Worm (Caenorhabditis elegans) whole organism, mixed stage, embryonic: ENCODE measurements around the gene F10E9.4.
A peak's percentile ranks its signal among the peaks of the same experiment; 100 is the strongest.

Source experiments
- M03D4.4 ChIP-seq: sonication (generic microtip); optimal IDR thresholded peaks from 2 replicates; lab custom pipeline; 2017; ENCODE audit warnings: mild to moderate bottlenecking, missing genetic modification characterization, missing compliant biosample characterization
- bed-3 ChIP-seq: fragments of 200-800 bp; sonication (Bioruptor generic); optimal IDR thresholded peaks from 3 replicates; lab custom pipeline; 2018; ENCODE audit warnings: mild to moderate bottlenecking, missing genetic modification characterization, moderate library complexity, missing compliant biosample characterization
- blmp-1 ChIP-seq: fragments of 150-350 bp; optimal IDR thresholded peaks from 2 replicates; lab custom pipeline; 2014; ENCODE audit warnings: missing biosample characterization, missing genetic modification characterization
- ceh-39 ChIP-seq: fragments of 150-350 bp; optimal IDR thresholded peaks from 2 replicates; lab custom pipeline; 2014; ENCODE audit warnings: missing biosample characterization, missing genetic modification characterization
- ceh-43 ChIP-seq: fragments of 200-800 bp; sonication (Bioruptor generic); optimal IDR thresholded peaks from 2 replicates; lab custom pipeline; 2018; ENCODE audit warnings: mild to moderate bottlenecking, missing genetic modification characterization, moderate library complexity, missing compliant biosample characterization
- ceh-83 ChIP-seq: fragments of 200-800 bp; sonication (Bioruptor generic); optimal IDR thresholded peaks from 2 replicates; lab custom pipeline; 2018; ENCODE audit warnings: mild to moderate bottlenecking, missing genetic modification characterization, missing compliant biosample characterization
- ces-1 ChIP-seq: fragments of 150-350 bp; optimal IDR thresholded peaks from 2 replicates; lab custom pipeline; 2014; ENCODE audit warnings: missing biosample characterization, missing genetic modification reagents, missing genetic modification characterization
- cnd-1 ChIP-seq: fragments of 200-800 bp; sonication (Bioruptor generic); optimal IDR thresholded peaks from 2 replicates; lab custom pipeline; 2018; ENCODE audit warnings: mild to moderate bottlenecking, missing genetic modification characterization, missing compliant biosample characterization
- drap-1 ChIP-seq: fragments of 200-800 bp; sonication (Bioruptor generic); optimal IDR thresholded peaks from 3 replicates; lab custom pipeline; 2018; ENCODE audit warnings: mild to moderate bottlenecking, missing genetic modification characterization, missing compliant biosample characterization
- elt-1 ChIP-seq: sonication (generic microtip); optimal IDR thresholded peaks from 2 replicates; lab custom pipeline; 2017; ENCODE audit warnings: missing genetic modification characterization, mild to moderate bottlenecking, missing compliant biosample characterization, antibody characterized with exemption, moderate library complexity, borderline replicate concordance; ENCODE audit not compliant: insufficient read depth
- elt-3 ChIP-seq: fragments of 150-350 bp; optimal IDR thresholded peaks from 2 replicates; lab custom pipeline; 2014; ENCODE audit warnings: missing biosample characterization, missing genetic modification characterization
- flh-1 ChIP-seq: fragments of 200-800 bp; sonication (Bioruptor generic); optimal IDR thresholded peaks from 2 replicates; lab custom pipeline; 2018; ENCODE audit warnings: mild to moderate bottlenecking, missing genetic modification characterization, moderate library complexity, missing compliant biosample characterization
- ham-2 ChIP-seq: fragments of 200-800 bp; sonication (Bioruptor generic); optimal IDR thresholded peaks from 2 replicates; lab custom pipeline; 2018; ENCODE audit warnings: mild to moderate bottlenecking, missing genetic modification characterization, missing compliant biosample characterization
- hlh-1 ChIP-seq: fragments of 150-350 bp; optimal IDR thresholded peaks from 2 replicates; lab custom pipeline; 2014; ENCODE audit warnings: missing biosample characterization, missing genetic modification reagents, missing genetic modification characterization
- lin-13 ChIP-seq: fragments of 150-350 bp; optimal IDR thresholded peaks from 2 replicates; lab custom pipeline; 2014; ENCODE audit warnings: missing biosample characterization, missing genetic modification characterization
- lin-32 ChIP-seq: fragments of 200-800 bp; sonication (Bioruptor generic); optimal IDR thresholded peaks from 2 replicates; lab custom pipeline; 2018; ENCODE audit warnings: mild to moderate bottlenecking, missing genetic modification characterization, missing compliant biosample characterization
- lsy-2 ChIP-seq: fragments of 150-350 bp; optimal IDR thresholded peaks from 2 replicates; lab custom pipeline; 2014; ENCODE audit warnings: missing biosample characterization, missing genetic modification characterization
- mab-5 ChIP-seq: fragments of 150-350 bp; optimal IDR thresholded peaks from 2 replicates; lab custom pipeline; 2014; ENCODE audit warnings: missing biosample characterization, missing genetic modification characterization
- mep-1 ChIP-seq: fragments of 150-350 bp; optimal IDR thresholded peaks from 2 replicates; lab custom pipeline; 2017; ENCODE audit warnings: missing biosample characterization, missing genetic modification reagents, missing genetic modification characterization, inconsistent platforms
- mls-2 ChIP-seq: sonication (generic microtip); optimal IDR thresholded peaks from 2 replicates; lab custom pipeline; 2016; ENCODE audit warnings: mild to moderate bottlenecking, missing genetic modification characterization, moderate library complexity, missing compliant biosample characterization
- nhr-12 ChIP-seq: fragments of 150-350 bp; optimal IDR thresholded peaks from 2 replicates; lab custom pipeline; 2014; ENCODE audit warnings: missing biosample characterization, missing genetic modification characterization
- nhr-2 ChIP-seq: fragments of 150-350 bp; optimal IDR thresholded peaks from 2 replicates; lab custom pipeline; 2014; ENCODE audit warnings: missing biosample characterization, missing genetic modification characterization
- nhr-237 ChIP-seq: fragments of 150-350 bp; optimal IDR thresholded peaks from 2 replicates; lab custom pipeline; 2014; ENCODE audit warnings: missing biosample characterization, missing genetic modification characterization
- nhr-28 ChIP-seq: fragments of 150-350 bp; optimal IDR thresholded peaks from 2 replicates; lab custom pipeline; 2014; ENCODE audit warnings: missing biosample characterization, missing genetic modification characterization
- nhr-76 ChIP-seq: sonication (generic microtip); optimal IDR thresholded peaks from 2 replicates; lab custom pipeline; 2017; ENCODE audit warnings: missing biosample characterization, missing genetic modification characterization
- pha-4 ChIP-seq: fragments of 150-350 bp; optimal IDR thresholded peaks from 2 replicates; lab custom pipeline; 2018; ENCODE audit warnings: missing biosample characterization, missing genetic modification reagents, missing genetic modification characterization
- sem-2 ChIP-seq: fragments of 200-800 bp; sonication (Bioruptor generic); optimal IDR thresholded peaks from 2 replicates; lab custom pipeline; 2018; ENCODE audit warnings: mild to moderate bottlenecking, missing genetic modification characterization, missing compliant biosample characterization
- snpc-4 ChIP-seq: fragments of 150-350 bp; optimal IDR thresholded peaks from 2 replicates; lab custom pipeline; 2014; ENCODE audit warnings: missing biosample characterization, missing genetic modification characterization
- sptf-1 ChIP-seq: sonication (generic microtip); optimal IDR thresholded peaks from 2 replicates; lab custom pipeline; 2017; ENCODE audit warnings: mild to moderate bottlenecking, missing genetic modification characterization, moderate library complexity, missing compliant biosample characterization
- tbx-8 ChIP-seq: fragments of 200-800 bp; sonication (Bioruptor generic); optimal IDR thresholded peaks from 2 replicates; lab custom pipeline; 2018; ENCODE audit warnings: mild to moderate bottlenecking, missing genetic modification characterization, moderate library complexity, missing compliant biosample characterization
- unc-120 ChIP-seq: sonication (generic microtip); optimal IDR thresholded peaks from 2 replicates; lab custom pipeline; 2017; ENCODE audit warnings: missing genetic modification characterization, missing compliant biosample characterization; ENCODE audit not compliant: poor library complexity, severe bottlenecking
- unc-39 ChIP-seq: fragments of 150-350 bp; optimal IDR thresholded peaks from 2 replicates; lab custom pipeline; 2014; ENCODE audit warnings: missing biosample characterization, missing genetic modification characterization
- unc-62 ChIP-seq: fragments of 150-350 bp; optimal IDR thresholded peaks from 2 replicates; lab custom pipeline; 2014; ENCODE audit warnings: missing biosample characterization, missing genetic modification reagents, missing genetic modification characterization
- zip-8 ChIP-seq: fragments of 150-350 bp; optimal IDR thresholded peaks from 2 replicates; lab custom pipeline; 2014; ENCODE audit warnings: missing biosample characterization, missing genetic modification characterization
- ztf-11 ChIP-seq: fragments of 150-350 bp; optimal IDR thresholded peaks from 2 replicates; lab custom pipeline; 2014; ENCODE audit warnings: missing biosample characterization, missing genetic modification characterization

The F10E9.4 gene

DNA sequence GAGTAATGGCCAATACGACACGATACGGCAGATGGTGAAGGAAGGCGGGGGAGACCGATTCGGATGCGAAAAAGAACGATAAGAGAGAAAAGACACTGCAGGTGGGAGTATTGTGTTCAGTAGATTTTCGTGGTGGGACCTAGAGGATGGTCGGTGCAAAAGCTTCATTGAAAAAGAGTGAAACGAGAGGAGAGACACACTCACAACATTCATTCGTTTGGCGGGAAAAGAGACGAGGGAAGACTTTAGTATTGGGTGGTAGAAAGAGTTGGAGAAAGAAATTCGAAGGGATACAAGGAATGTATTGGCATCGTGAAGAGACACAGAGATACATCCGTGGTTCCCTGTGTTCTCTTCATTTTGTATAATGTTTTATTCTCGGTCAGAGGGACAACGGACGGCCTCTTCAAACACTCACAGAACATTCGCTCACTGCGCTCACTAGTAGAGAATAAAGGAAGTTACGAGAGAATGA, 48.1 kb downstream of the F10E9.4 start:
- TF ChIP-seq mls-2, result peak; percentile 62
- TF ChIP-seq drap-1 (GFP tag; lab: Kevin White, UChicago), result no peak
- TF ChIP-seq zip-8 (tag; lab: Kevin White, UChicago), result no peak
- no peak for TF ChIP-seq nhr-76 (tag; lab: Kevin White, UChicago)
- no peak for TF ChIP-seq elt-3 (tag; lab: Kevin White, UChicago)
- TF ChIP-seq sptf-1 (tag; lab: Kevin White, UChicago), result no peak
- TF ChIP-seq unc-62, result peak; percentile 71
- no peak for TF ChIP-seq mab-5 (tag; lab: Kevin White, UChicago)
- TF ChIP-seq cnd-1, result peak; percentile 78
- peak; percentile 35 for TF ChIP-seq lsy-2
- no peak for TF ChIP-seq snpc-4
- no peak for TF ChIP-seq nhr-12 (tag; lab: Kevin White, UChicago)
- TF ChIP-seq unc-39 (tag; lab: Kevin White, UChicago), result no peak
- no peak for TF ChIP-seq nhr-28
- peak; percentile 64 for TF ChIP-seq unc-120 (tag; lab: Kevin White, UChicago)
- peak; percentile 33 for TF ChIP-seq pha-4
- no peak for TF ChIP-seq elt-1 (tag; lab: Kevin White, UChicago)
- TF ChIP-seq sem-2 (GFP tag; lab: Kevin White, UChicago), result no peak
- no peak for TF ChIP-seq ztf-11 (tag; lab: Kevin White, UChicago)
- TF ChIP-seq lin-13, result no peak
- TF ChIP-seq blmp-1 (tag; lab: Kevin White, UChicago), result no peak
- TF ChIP-seq ham-2 (GFP tag; lab: Kevin White, UChicago), result no peak
- no peak for TF ChIP-seq flh-1 (GFP tag; lab: Kevin White, UChicago)
- peak; percentile 48 for TF ChIP-seq mep-1
- no peak for TF ChIP-seq tbx-8 (GFP tag; lab: Kevin White, UChicago)
- TF ChIP-seq ceh-43 (GFP tag; lab: Kevin White, UChicago), result no peak
- peak; percentile 28 for TF ChIP-seq nhr-237 (tag; lab: Kevin White, UChicago)
- no peak for TF ChIP-seq nhr-2 (tag; lab: Kevin White, UChicago)
- TF ChIP-seq ces-1 (GFP tag; lab: Kevin White, UChicago), result peak; percentile 68
- TF ChIP-seq hlh-1, result peak; percentile 70
- no peak for TF ChIP-seq ceh-83 (GFP tag; lab: Kevin White, UChicago)
- TF ChIP-seq bed-3 (GFP tag; lab: Kevin White, UChicago), result no peak
- peak; percentile 31 for TF ChIP-seq M03D4.4
- TF ChIP-seq ceh-39 (tag; lab: Kevin White, UChicago), result no peak
- TF ChIP-seq lin-32 (GFP tag; lab: Kevin White, UChicago), result peak; percentile 47

DNA sequence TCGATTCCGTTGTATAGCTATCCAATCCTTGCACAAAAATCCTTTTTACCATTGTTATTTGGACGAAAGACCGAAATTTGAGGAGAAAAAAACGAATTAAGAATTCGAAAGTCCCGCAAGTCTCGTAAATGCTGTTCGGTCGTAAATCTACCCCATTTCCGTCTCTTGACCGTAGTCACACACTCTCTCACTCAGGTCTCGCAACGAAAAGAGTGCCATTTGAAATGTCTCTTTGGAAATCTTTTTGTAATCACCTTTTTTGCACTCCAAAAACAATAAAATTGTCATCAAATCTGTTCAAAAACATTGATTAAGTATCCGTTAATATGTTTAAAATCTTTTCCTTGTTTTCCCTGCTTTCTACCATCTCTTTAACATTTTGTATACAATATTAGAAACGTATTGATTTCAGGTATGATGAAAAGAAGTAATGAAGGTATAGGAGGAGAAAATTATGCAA, 49.9 kb downstream of the F10E9.4 start, which contains the start of the genes R05D3.8 and rfp-1:
R05D3.8 (minus strand) TSS at position 115 of the 460 bp plus-strand sequence.
rfp-1 (plus strand) TSS at position 410 of the 460 bp plus-strand sequence.
- TF ChIP-seq nhr-2 (tag; lab: Kevin White, UChicago), result peak; percentile 23
- peak; percentile 50 for TF ChIP-seq unc-120 (tag; lab: Kevin White, UChicago)
- no peak for TF ChIP-seq lin-32 (GFP tag; lab: Kevin White, UChicago)
- peak; percentile 43 for TF ChIP-seq hlh-1
- peak; percentile 83 for TF ChIP-seq mep-1
- no peak for TF ChIP-seq blmp-1 (tag; lab: Kevin White, UChicago)
- no peak for TF ChIP-seq unc-39 (tag; lab: Kevin White, UChicago)
- TF ChIP-seq mls-2, result no peak
- TF ChIP-seq snpc-4, result no peak
- TF ChIP-seq mab-5 (tag; lab: Kevin White, UChicago), result no peak
- TF ChIP-seq ces-1 (GFP tag; lab: Kevin White, UChicago), result peak; percentile 65
- TF ChIP-seq pha-4, result peak; percentile 51
- TF ChIP-seq cnd-1, result no peak
- no peak for TF ChIP-seq flh-1 (GFP tag; lab: Kevin White, UChicago)
- TF ChIP-seq drap-1 (GFP tag; lab: Kevin White, UChicago), result no peak
- TF ChIP-seq nhr-28, result peak; percentile 13
- no peak for TF ChIP-seq bed-3 (GFP tag; lab: Kevin White, UChicago)
- TF ChIP-seq nhr-237 (tag; lab: Kevin White, UChicago), result peak; percentile 75
- peak; percentile 11 for TF ChIP-seq nhr-12 (tag; lab: Kevin White, UChicago)
- TF ChIP-seq zip-8 (tag; lab: Kevin White, UChicago), result no peak
- TF ChIP-seq ceh-83 (GFP tag; lab: Kevin White, UChicago), result no peak
- no peak for TF ChIP-seq nhr-76 (tag; lab: Kevin White, UChicago)
- TF ChIP-seq lsy-2, result peak; percentile 96
- peak; percentile 59 for TF ChIP-seq ceh-39 (tag; lab: Kevin White, UChicago)
- peak; percentile 51 for TF ChIP-seq unc-62
- no peak for TF ChIP-seq ztf-11 (tag; lab: Kevin White, UChicago)
- TF ChIP-seq lin-13, result no peak
- TF ChIP-seq sem-2 (GFP tag; lab: Kevin White, UChicago), result no peak
- TF ChIP-seq M03D4.4, result no peak
- TF ChIP-seq sptf-1 (tag; lab: Kevin White, UChicago), result no peak
- no peak for TF ChIP-seq ceh-43 (GFP tag; lab: Kevin White, UChicago)
- no peak for TF ChIP-seq ham-2 (GFP tag; lab: Kevin White, UChicago)
- TF ChIP-seq elt-1 (tag; lab: Kevin White, UChicago), result no peak
- no peak for TF ChIP-seq elt-3 (tag; lab: Kevin White, UChicago)
- TF ChIP-seq tbx-8 (GFP tag; lab: Kevin White, UChicago), result no peak
